Worm (Caenorhabditis elegans): ENCODE results near the gene hsb-1.

Gene hsb-1

ce11 chrIV:12583181-12583580 lies 16.2 kb upstream of the hsb-1 start:
- TF ChIP-seq sem-4 (tag; optimal IDR thresholded peaks at IDR 0.05) (peak; percentile 1), ceh-16 (tag; optimal IDR thresholded peaks at IDR 0.05) (no peak), C34F6.9 (tag; optimal IDR thresholded peaks at IDR 0.05) (peak; percentile 54), ztf-1 (GFP tag; conservative IDR thresholded peaks at IDR 0.05) (no peak), fos-1 (tag; optimal IDR thresholded peaks at IDR 0.05) (no peak), sma-9 (GFP tag; optimal IDR thresholded peaks at IDR 0.05) (no peak), sma-9 (tag; optimal IDR thresholded peaks at IDR 0.05) (no peak), peb-1 (tag; optimal IDR thresholded peaks at IDR 0.05) (no peak), dmd-4 (tag; optimal IDR thresholded peaks at IDR 0.05) (no peak), lin-11 (tag; optimal IDR thresholded peaks at IDR 0.05) (no peak), F13H6.1 (tag; optimal IDR thresholded peaks at IDR 0.05) (no peak), lsy-2 (tag; optimal IDR thresholded peaks at IDR 0.05) (peak in 1 of 2 experiments; percentile 17), crh-2 (tag; optimal IDR thresholded peaks at IDR 0.05) (peak; percentile 1)

DNA sequence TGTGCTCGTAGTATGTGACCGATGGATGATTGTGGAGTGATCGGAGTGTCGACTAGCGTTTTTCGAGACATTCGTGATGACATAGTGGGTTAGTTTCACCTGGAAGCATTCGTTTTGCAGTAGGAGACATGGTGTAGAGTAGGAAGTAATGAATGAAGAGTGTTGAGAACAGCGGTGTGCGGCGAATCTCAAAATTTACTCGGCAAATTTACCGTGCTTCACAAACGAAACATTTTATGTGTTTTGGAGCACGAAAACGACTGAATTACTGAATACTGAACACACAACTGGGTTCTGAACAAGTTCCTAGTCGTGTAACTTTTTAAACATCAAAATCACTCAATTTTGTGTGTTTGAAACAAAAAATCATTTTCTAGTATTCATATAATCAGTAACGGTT lies 14.0 kb upstream of the hsb-1 start, which contains the start of gene K08E7.6:
Gene K08E7.6, minus strand, starts transcription at position 101 of the 400 bp plus-strand sequence.
- TF ChIP-seq dmd-4 (tag; optimal IDR thresholded peaks at IDR 0.05): no peak
- TF ChIP-seq nhr-21 (tag; optimal IDR thresholded peaks at IDR 0.05): no peak
- TF ChIP-seq mab-5 (tag; optimal IDR thresholded peaks at IDR 0.05): no peak
- no peak for TF ChIP-seq nhr-23 (tag; optimal IDR thresholded peaks at IDR 0.05)
- no peak for TF ChIP-seq sem-4 (tag; optimal IDR thresholded peaks at IDR 0.05)
- no peak for TF ChIP-seq unc-55 (GFP tag; optimal IDR thresholded peaks at IDR 0.05)
- TF ChIP-seq elt-3 (tag; optimal IDR thresholded peaks at IDR 0.05): no peak
- TF ChIP-seq crh-2 (tag; optimal IDR thresholded peaks at IDR 0.05): no peak
- TF ChIP-seq nhr-10 (tag; optimal IDR thresholded peaks at IDR 0.05): no peak
- TF ChIP-seq sma-3 (GFP tag; optimal IDR thresholded peaks at IDR 0.05): no peak
- TF ChIP-seq sma-9 (GFP tag; optimal IDR thresholded peaks at IDR 0.05): no peak
- TF ChIP-seq sma-9 (tag; optimal IDR thresholded peaks at IDR 0.05): no peak

ce11 chrIV:12574265-12574664 lies 7.2 kb upstream of the hsb-1 start:
- TF ChIP-seq Y55F3AM.14 (GFP tag; optimal IDR thresholded peaks at IDR 0.05) (no peak), nhr-25 (tag; optimal IDR thresholded peaks at IDR 0.05) (no peak), R02D3.7 (tag; optimal IDR thresholded peaks at IDR 0.05) (no peak), blmp-1 (tag; optimal IDR thresholded peaks at IDR 0.05; ENCODE audit: insufficient read depth) (no peak), snpc-4 (tag; optimal IDR thresholded peaks at IDR 0.05) (no peak), peb-1 (tag; optimal IDR thresholded peaks at IDR 0.05) (no peak), F13H6.1 (tag; optimal IDR thresholded peaks at IDR 0.05) (no peak), fos-1 (tag; optimal IDR thresholded peaks at IDR 0.05) (no peak), egl-27 (tag; optimal IDR thresholded peaks at IDR 0.05) (no peak), nhr-23 (tag; optimal IDR thresholded peaks at IDR 0.05) (no peak), mdl-1 (tag; optimal IDR thresholded peaks at IDR 0.05) (no peak), lsy-2 (tag; optimal IDR thresholded peaks at IDR 0.05) (no peak), ama-1 (optimal IDR thresholded peaks at IDR 0.05) (no peak), ZK546.5 (tag; optimal IDR thresholded peaks at IDR 0.05) (no peak), ztf-11 (tag; optimal IDR thresholded peaks at IDR 0.05) (no peak), nhr-21 (tag; optimal IDR thresholded peaks at IDR 0.05) (no peak)

DNA sequence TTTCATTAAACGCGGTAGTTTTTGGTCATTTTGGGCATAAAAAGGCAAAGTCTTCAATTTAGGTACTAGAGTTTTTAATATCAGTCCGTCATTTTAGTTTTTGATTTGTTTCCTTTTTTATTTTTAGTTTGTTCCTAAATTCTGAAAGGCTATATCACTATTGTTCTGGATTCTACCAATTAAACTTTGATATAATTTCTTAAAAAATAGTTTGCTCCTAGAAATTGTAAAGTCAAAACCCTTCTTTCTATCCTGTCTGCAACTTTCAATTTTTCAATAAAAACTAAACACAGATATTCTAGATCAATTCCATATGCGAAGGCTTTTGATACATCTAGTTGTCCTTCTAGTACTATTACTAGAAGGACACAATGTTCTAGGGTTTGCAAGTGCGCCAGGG lies 6.0 kb upstream of the hsb-1 start, which contains the start of gene K08E7.5:
Gene K08E7.5, plus strand, starts transcription at position 301 of the 400 bp plus-strand sequence.
- TF ChIP-seq skn-1 (tag; optimal IDR thresholded peaks at IDR 0.05): no peak
- no peak for TF ChIP-seq lsy-2 (tag; optimal IDR thresholded peaks at IDR 0.05)
- TF ChIP-seq nhr-23 (tag; optimal IDR thresholded peaks at IDR 0.05): no peak
- no peak for TF ChIP-seq lin-11 (tag; optimal IDR thresholded peaks at IDR 0.05)
- TF ChIP-seq nhr-12 (tag; optimal IDR thresholded peaks at IDR 0.05): no peak
- no peak for TF ChIP-seq Y55F3AM.14 (GFP tag; optimal IDR thresholded peaks at IDR 0.05)
- TF ChIP-seq sma-3 (GFP tag; optimal IDR thresholded peaks at IDR 0.05): no peak
- no peak for TF ChIP-seq lin-39 (tag; optimal IDR thresholded peaks at IDR 0.05)
- no peak for TF ChIP-seq nhr-11 (tag; optimal IDR thresholded peaks at IDR 0.05)
- TF ChIP-seq mdl-1 (tag; optimal IDR thresholded peaks at IDR 0.05): no peak
- no peak for TF ChIP-seq F13H6.1 (tag; optimal IDR thresholded peaks at IDR 0.05)
- no peak for TF ChIP-seq nhr-6 (tag; optimal IDR thresholded peaks at IDR 0.05)
- TF ChIP-seq aly-2 (tag; optimal IDR thresholded peaks at IDR 0.05): no peak
- no peak for TF ChIP-seq crh-2 (tag; optimal IDR thresholded peaks at IDR 0.05)
- no peak for TF ChIP-seq sma-9 (GFP tag; optimal IDR thresholded peaks at IDR 0.05)
- no peak for TF ChIP-seq sma-9 (tag; optimal IDR thresholded peaks at IDR 0.05)
- TF ChIP-seq unc-55 (GFP tag; optimal IDR thresholded peaks at IDR 0.05): no peak
- no peak for TF ChIP-seq C34F6.9 (tag; optimal IDR thresholded peaks at IDR 0.05)
- TF ChIP-seq blmp-1 (tag; optimal IDR thresholded peaks at IDR 0.05; ENCODE audit: insufficient read depth): no peak
- TF ChIP-seq alr-1 (tag; optimal IDR thresholded peaks at IDR 0.05): no peak
- no peak for TF ChIP-seq sem-4 (tag; optimal IDR thresholded peaks at IDR 0.05)
